Worm (Caenorhabditis elegans): Measurements from ENCODE around the gene C54E10.11.

Gene C54E10.11

ce11 chrV:18827374-18827773, 25.4 kb upstream of the C54E10.11 start:
- TF ChIP-seq hlh-4 (tag; optimal IDR thresholded peaks at IDR 0.05) (peak; percentile 93), zag-1 (tag; optimal IDR thresholded peaks at IDR 0.05) (no peak), fkh-8 (tag; optimal IDR thresholded peaks at IDR 0.05) (peak; percentile 18)

- TF ChIP-seq fkh-10 (GFP tag; optimal IDR thresholded peaks at IDR 0.05) (no peak), nhr-90 (tag; optimal IDR thresholded peaks at IDR 0.05; ENCODE audit: poor library complexity) (no peak), lin-14 (GFP tag; optimal IDR thresholded peaks at IDR 0.05) (peak; percentile 37), snu-23 (GFP tag; optimal IDR thresholded peaks at IDR 0.05) (peak; percentile 1), swsn-7 (tag; optimal IDR thresholded peaks at IDR 0.05) (no peak), F16B12.6 (tag; optimal IDR thresholded peaks at IDR 0.05) (no peak), elt-2 (tag; optimal IDR thresholded peaks at IDR 0.05) (peak; percentile 82), pqm-1 (tag; optimal IDR thresholded peaks at IDR 0.05) (no peak)
Observed at ce11 chrV:18826445-18826844, 24.5 kb upstream of the C54E10.11 start.

- TF ChIP-seq lin-14 (GFP tag; optimal IDR thresholded peaks at IDR 0.05) (peak; percentile 45), fkh-10 (GFP tag; optimal IDR thresholded peaks at IDR 0.05) (peak; percentile 91), hpl-2 (GFP tag; optimal IDR thresholded peaks at IDR 0.05) (no peak), nhr-85 (tag) (peak; percentile 32)
Observed at ce11 chrV:18821569-18821968, 19.6 kb upstream of the C54E10.11 start.

- TF ChIP-seq nhr-28 (tag; optimal IDR thresholded peaks at IDR 0.05), result no peak
- no peak for TF ChIP-seq nhr-77 (tag; optimal IDR thresholded peaks at IDR 0.05)
- TF ChIP-seq tbx-2 (tag; optimal IDR thresholded peaks at IDR 0.05), result no peak
- TF ChIP-seq lsy-2 (tag; optimal IDR thresholded peaks at IDR 0.05), result no peak
- no peak for TF ChIP-seq F16B12.6 (tag; optimal IDR thresholded peaks at IDR 0.05)
- no peak for TF ChIP-seq aha-1 (tag; optimal IDR thresholded peaks at IDR 0.05)
- no peak for TF ChIP-seq C16A3.4 (tag; optimal IDR thresholded peaks at IDR 0.05)
- no peak for TF ChIP-seq ztf-4 (tag; optimal IDR thresholded peaks at IDR 0.05)
- TF ChIP-seq rnt-1 (tag; optimal IDR thresholded peaks at IDR 0.05), result no peak
- TF ChIP-seq fos-1 (tag; optimal IDR thresholded peaks at IDR 0.05), result no peak
- TF ChIP-seq sup-37 (GFP tag; optimal IDR thresholded peaks at IDR 0.05), result no peak
- no peak for TF ChIP-seq unc-30 (tag; optimal IDR thresholded peaks at IDR 0.05)
- no peak for TF ChIP-seq nhr-47 (tag; optimal IDR thresholded peaks at IDR 0.05)
- TF ChIP-seq mef-2 (tag; optimal IDR thresholded peaks at IDR 0.05), result no peak
- no peak for TF ChIP-seq efl-3 (GFP tag; optimal IDR thresholded peaks at IDR 0.05)
- TF ChIP-seq ceh-8 (GFP tag; optimal IDR thresholded peaks at IDR 0.05), result no peak
- TF ChIP-seq nhr-20 (tag; optimal IDR thresholded peaks at IDR 0.05), result no peak
- no peak for TF ChIP-seq hpl-2 (GFP tag; optimal IDR thresholded peaks at IDR 0.05)
- no peak for TF ChIP-seq hlh-4 (tag; optimal IDR thresholded peaks at IDR 0.05)
Observed at ce11 chrV:18819643-18820042, 17.7 kb upstream of the C54E10.11 start, which contains the start of gene ncs-5. ncs-5 (plus strand) TSS chrV:18819766.

- TF ChIP-seq unc-86 (tag; optimal IDR thresholded peaks at IDR 0.05), result no peak
- TF ChIP-seq unc-130 (tag; optimal IDR thresholded peaks at IDR 0.05), result no peak
- TF ChIP-seq nhr-19 (GFP tag; conservative IDR thresholded peaks at IDR 0.05), result no peak
- no peak for TF ChIP-seq efl-1 (optimal IDR thresholded peaks at IDR 0.05)
- TF ChIP-seq efl-1 (GFP tag; optimal IDR thresholded peaks at IDR 0.05 in 1 of 2), result no peak
- no peak for TF ChIP-seq nhr-71 (tag; optimal IDR thresholded peaks at IDR 0.05)
- no peak for TF ChIP-seq nhr-76 (tag; optimal IDR thresholded peaks at IDR 0.05)
- TF ChIP-seq ets-5 (GFP tag; IDR thresholded peaks at IDR 0.05), result no peak
Observed at ce11 chrV:18811360-18811759, 9.4 kb upstream of the C54E10.11 start, which contains the start of gene C54E10.7. C54E10.7 (plus strand) TSS chrV:18811660.

Data from whole organism, L1 larva.